Fruit fly (Drosophila melanogaster): ENCODE measurements around the gene Orc2.

The Orc2 gene

dm6 chr3R:13931813-13932212 lies 32.9 kb upstream of the Orc2 start (continued):
- TF ChIP-seq achi (GFP tag; optimal IDR thresholded peaks at IDR 0.05) (peak; percentile 53), CG8632 (GFP tag; optimal IDR thresholded peaks at IDR 0.05) (peak; percentile 32), salr (GFP tag; optimal IDR thresholded peaks at IDR 0.05) (no peak), CG7368 (GFP tag; optimal IDR thresholded peaks at IDR 0.05) (no peak), CG11294 (GFP tag; IDR thresholded peaks at IDR 0.05) (no peak), Sox15 (GFP tag; optimal IDR thresholded peaks at IDR 0.05) (no peak), Hr4 (GFP tag; optimal IDR thresholded peaks at IDR 0.05) (peak; percentile 4), Met (GFP tag; optimal IDR thresholded peaks at IDR 0.05) (peak; percentile 73), Eip75B (GFP tag; optimal IDR thresholded peaks at IDR 0.05) (no peak), Sox14 (GFP tag; optimal IDR thresholded peaks at IDR 0.05) (peak; percentile 49), CG3032 (tag; optimal IDR thresholded peaks at IDR 0.05) (no peak), fd85E (GFP tag; optimal IDR thresholded peaks at IDR 0.05) (no peak), Ets21C (GFP tag; optimal IDR thresholded peaks at IDR 0.05) (peak; percentile 39), Ets96B (tag; optimal IDR thresholded peaks at IDR 0.05) (peak; percentile 30), CG1621 (tag; optimal IDR thresholded peaks at IDR 0.05) (no peak), CG6276 (GFP tag; optimal IDR thresholded peaks at IDR 0.05) (no peak), spab (GFP tag; optimal IDR thresholded peaks at IDR 0.05) (no peak), fkh (GFP tag; optimal IDR thresholded peaks at IDR 0.05) (no peak), svp (GFP tag) (peak; percentile 80), topi (GFP tag; optimal IDR thresholded peaks at IDR 0.05) (peak; percentile 57), CG31627 (GFP tag; optimal IDR thresholded peaks at IDR 0.05) (peak; percentile 57), vri (GFP tag; optimal IDR thresholded peaks at IDR 0.05) (peak; percentile 27), cyc (GFP tag; optimal IDR thresholded peaks at IDR 0.05) (peak; percentile 10), Gug (GFP tag; IDR thresholded peaks at IDR 0.05) (no peak), CG9139 (GFP tag; optimal IDR thresholded peaks at IDR 0.05) (no peak), lz (GFP tag; optimal IDR thresholded peaks at IDR 0.05) (peak; percentile 49), CG11762 (GFP tag; optimal IDR thresholded peaks at IDR 0.05; ENCODE audit: insufficient read depth) (no peak), pdm3 (GFP tag; optimal IDR thresholded peaks at IDR 0.05) (peak; percentile 26), CG6792 (GFP tag; optimal IDR thresholded peaks at IDR 0.05) (peak; percentile 35), CG6163 (GFP tag; IDR thresholded peaks at IDR 0.05) (no peak), Eip78C (GFP tag) (peak; percentile 88), Hr38 (GFP tag; optimal IDR thresholded peaks at IDR 0.05) (no peak), ss (GFP tag; optimal IDR thresholded peaks at IDR 0.05) (no peak), esn (GFP tag; optimal IDR thresholded peaks at IDR 0.05) (peak; percentile 61), eg (GFP tag; IDR thresholded peaks at IDR 0.05) (no peak), dac (GFP tag; optimal IDR thresholded peaks at IDR 0.05) (no peak), CG10631 (GFP tag; optimal IDR thresholded peaks at IDR 0.05) (no peak), CG4318 (GFP tag; optimal IDR thresholded peaks at IDR 0.05) (no peak), CG16779 (tag; optimal IDR thresholded peaks at IDR 0.05) (no peak), Sox102F (GFP tag; optimal IDR thresholded peaks at IDR 0.05) (peak; percentile 53)

dm6 chr3R:13933966-13934365 lies 30.7 kb upstream of the Orc2 start:
- no peak for TF ChIP-seq cyc (GFP tag; optimal IDR thresholded peaks at IDR 0.05)
- TF ChIP-seq dsx (GFP tag; optimal IDR thresholded peaks at IDR 0.05; ENCODE audit: poor library complexity, severe bottlenecking), result peak; percentile 91
- TF ChIP-seq CG6792 (GFP tag; optimal IDR thresholded peaks at IDR 0.05), result no peak

- TF ChIP-seq Sox15 (GFP tag; optimal IDR thresholded peaks at IDR 0.05) (peak; percentile 24), CG3919 (GFP tag; optimal IDR thresholded peaks at IDR 0.05) (peak; percentile 49), CG15336 (GFP tag; IDR thresholded peaks at IDR 0.05) (no peak), OdsH (GFP tag; optimal IDR thresholded peaks at IDR 0.05) (peak; percentile 66), Ets96B (tag; optimal IDR thresholded peaks at IDR 0.05) (peak; percentile 58), fkh (GFP tag; optimal IDR thresholded peaks at IDR 0.05) (no peak), achi (GFP tag; optimal IDR thresholded peaks at IDR 0.05) (peak; percentile 70), lz (GFP tag; optimal IDR thresholded peaks at IDR 0.05) (peak; percentile 67), dac (GFP tag; optimal IDR thresholded peaks at IDR 0.05) (no peak), dsx (GFP tag; optimal IDR thresholded peaks at IDR 0.05; ENCODE audit: poor library complexity, severe bottlenecking) (peak; percentile 44), topi (GFP tag; optimal IDR thresholded peaks at IDR 0.05) (peak; percentile 67), CG34406 (GFP tag; optimal IDR thresholded peaks at IDR 0.05) (peak; percentile 70), CG32006 (GFP tag; optimal IDR thresholded peaks at IDR 0.05) (peak; percentile 53), CG6854 (GFP tag; optimal IDR thresholded peaks at IDR 0.05) (no peak), CG10669 (GFP tag; optimal IDR thresholded peaks at IDR 0.05) (peak; percentile 3), Met (GFP tag; optimal IDR thresholded peaks at IDR 0.05) (peak; percentile 72), Sox102F (GFP tag; optimal IDR thresholded peaks at IDR 0.05) (peak; percentile 72), Sox14 (GFP tag; optimal IDR thresholded peaks at IDR 0.05) (peak; percentile 54), CG11902 (GFP tag; optimal IDR thresholded peaks at IDR 0.05) (peak; percentile 10), CG9139 (GFP tag; optimal IDR thresholded peaks at IDR 0.05) (no peak), Hr38 (GFP tag; optimal IDR thresholded peaks at IDR 0.05) (no peak), CG16779 (tag; optimal IDR thresholded peaks at IDR 0.05) (no peak)
Measured at dm6 chr3R:13934618-13935017, 30.1 kb upstream of the Orc2 start.

Data from whole organism, prepupa.